Worm (Caenorhabditis elegans): ENCODE results near the gene F57C12.6.

ce11 chrX:553875-554274 is at the start of gene F57C12.6:
- TF ChIP-seq nhr-90 (tag; optimal IDR thresholded peaks at IDR 0.05; ENCODE audit: poor library complexity): no peak
- TF ChIP-seq efl-1 (optimal IDR thresholded peaks at IDR 0.05): no peak
- TF ChIP-seq efl-1 (GFP tag; optimal IDR thresholded peaks at IDR 0.05 in 1 of 2): no peak
- TF ChIP-seq swsn-7 (tag; optimal IDR thresholded peaks at IDR 0.05): no peak
- TF ChIP-seq sox-4 (tag; optimal IDR thresholded peaks at IDR 0.05): no peak
- TF ChIP-seq lsy-2 (tag; optimal IDR thresholded peaks at IDR 0.05): no peak
